Worm (Caenorhabditis elegans) whole organism, early embryonic: ENCODE data around the gene C48B4.11.

Experiments used
- ama-1 ChIP-seq: fragments of 150-350 bp; optimal IDR thresholded peaks from 2 replicates; lab custom pipeline; 2014
- sea-1 ChIP-seq: fragments of 200-800 bp; sonication (Bioruptor generic); conservative IDR thresholded peaks from 2 replicates; pipeline ENCODE4 v1.3.6; 2022; ENCODE audit warnings: missing genetic modification characterization, missing compliant biosample characterization
- tbx-11 ChIP-seq: fragments of 200-800 bp; sonication (Bioruptor generic); IDR thresholded peaks from 2 replicates; pipeline ENCODE4 v1.3.6; 2022; ENCODE audit warnings: missing genetic modification characterization, missing compliant biosample characterization

ce11 chrIII:9608650-9609049, 42.7 kb upstream of the C48B4.11 start, which contains the start of gene clec-161:
- TF ChIP-seq tbx-11 (GFP tag; lab: Robert Waterston, UW) (no peak), ama-1 (lab: Kevin White, UChicago) (no peak), sea-1 (GFP tag; lab: Robert Waterston, UW) (no peak)
